Worm (Caenorhabditis elegans) whole organism, L4 larva: ENCODE results near the gene hpo-12.

Source experiments
- aha-1 ChIP-seq: fragments of 150-350 bp; peaks from one replicate; lab custom pipeline; 2014; ENCODE audit warnings: missing biosample characterization, missing genetic modification characterization
- ceh-28 ChIP-seq: fragments of 150-350 bp; optimal IDR thresholded peaks from 2 replicates; lab custom pipeline; 2014; ENCODE audit warnings: missing biosample characterization, missing genetic modification reagents, missing genetic modification characterization
- lin-39 ChIP-seq: fragments of 150-350 bp; optimal IDR thresholded peaks from 2 replicates; lab custom pipeline; 2014; ENCODE audit warnings: missing biosample characterization, missing genetic modification reagents, missing genetic modification characterization
- lir-3 ChIP-seq: sonication (generic microtip); optimal IDR thresholded peaks from 2 replicates; lab custom pipeline; 2016; ENCODE audit warnings: mild to moderate bottlenecking, missing genetic modification characterization, missing compliant biosample characterization
- lsy-2 ChIP-seq, 2 experiments: fragments of 150-350 bp in 1 of 2; sonication (generic microtip) in 1 of 2; optimal IDR thresholded peaks; 2 replicates each; lab custom pipeline; 2014 to 2017; ENCODE audit warnings: missing biosample characterization in 2 of 2, missing genetic modification characterization in 2 of 2
- madf-9 ChIP-seq: fragments of 200-800 bp; sonication (Bioruptor generic); conservative IDR thresholded peaks from 2 replicates; pipeline ENCODE4 v1.3.6; 2022; ENCODE audit warnings: missing genetic modification reagents, missing genetic modification characterization, missing compliant biosample characterization
- mdl-1 ChIP-seq, 2 experiments: fragments of 150-350 bp in 1 of 2; sonication (generic microtip) in 1 of 2; optimal IDR thresholded peaks; 2 replicates each; lab custom pipeline; 2014 to 2017; ENCODE audit warnings: missing biosample characterization in 2 of 2, missing genetic modification characterization in 2 of 2
- nhr-237 ChIP-seq: sonication (generic microtip); optimal IDR thresholded peaks from 2 replicates; lab custom pipeline; 2017; ENCODE audit warnings: missing biosample characterization, missing genetic modification characterization
- pha-4 ChIP-seq, 2 experiments: fragments of 150-350 bp in 1 of 2; fragments of 200-800 bp in 1 of 2; sonication (Bioruptor generic) in 1 of 2; IDR thresholded peaks in 1 of 2; optimal IDR thresholded peaks in 1 of 2; 2 replicates each; pipeline versions ENCODE4 v1.3.6 to Lab custom; 2014 to 2022; ENCODE audit warnings: missing genetic modification characterization in 2 of 2, missing genetic modification reagents in 2 of 2, missing biosample characterization in 1 of 2, missing compliant biosample characterization in 1 of 2
- vab-7 ChIP-seq: fragments of 200-800 bp; sonication (Bioruptor generic); IDR thresholded peaks from 2 replicates; pipeline ENCODE4 v1.3.6; 2022; ENCODE audit warnings: missing genetic modification reagents, missing genetic modification characterization, missing compliant biosample characterization
- zip-2 ChIP-seq: fragments of 150-350 bp; optimal IDR thresholded peaks from 2 replicates; lab custom pipeline; 2014; ENCODE audit warnings: missing biosample characterization, missing genetic modification characterization

DNA sequence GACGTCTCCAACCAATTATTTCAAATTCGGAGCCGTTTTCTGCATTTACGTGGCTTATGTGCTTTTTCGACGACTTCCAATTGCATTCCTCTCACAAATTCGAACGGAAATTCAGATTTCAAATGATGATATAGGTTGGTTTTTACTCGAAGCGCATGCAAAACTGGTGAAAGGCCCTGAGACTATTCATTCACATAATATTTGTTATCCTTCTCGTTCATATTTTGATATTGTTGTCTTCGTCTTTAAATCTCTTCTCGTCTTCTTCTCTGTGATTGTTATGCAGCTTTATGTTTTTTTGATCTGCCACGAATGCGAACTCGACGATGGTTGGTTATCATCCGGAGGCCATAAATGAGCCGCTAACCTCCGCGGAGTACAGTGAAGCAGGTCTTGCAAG lies at the start of gene hpo-12:
- TF ChIP-seq madf-9 (GFP tag; lab: Robert Waterston, UW) (no peak), ceh-28 (tag; lab: Kevin White, UChicago) (no peak), lin-39 (no peak), lsy-2 (tag; optimal IDR thresholded peaks at IDR 0.05; lab: Kevin White, UChicago) (no peak), pha-4 (GFP tag; IDR thresholded peaks at IDR 0.05; lab: Robert Waterston, UW) (no peak), pha-4 (tag; optimal IDR thresholded peaks at IDR 0.05; lab: Kevin White, UChicago) (no peak), aha-1 (tag; lab: Kevin White, UChicago) (no peak), zip-2 (tag; lab: Kevin White, UChicago) (no peak), mdl-1 (tag; optimal IDR thresholded peaks at IDR 0.05; lab: Kevin White, UChicago) (no peak), vab-7 (GFP tag; lab: Robert Waterston, UW) (no peak), lir-3 (tag; lab: Kevin White, UChicago) (no peak), nhr-237 (tag; lab: Kevin White, UChicago) (no peak)
